Worm (Caenorhabditis elegans): Measurements from ENCODE around the gene F41H8.1.

- TF ChIP-seq ztf-25 (GFP tag; IDR thresholded peaks at IDR 0.05) = no peak
- TF ChIP-seq cebp-2 (GFP tag; IDR thresholded peaks at IDR 0.05) = no peak
- TF ChIP-seq fkh-3 (tag; optimal IDR thresholded peaks at IDR 0.05) = no peak
- no peak for TF ChIP-seq bed-2 (GFP tag; IDR thresholded peaks at IDR 0.05)
- TF ChIP-seq dpl-1 (GFP tag; optimal IDR thresholded peaks at IDR 0.05) = no peak
- no peak for TF ChIP-seq attf-6 (GFP tag; IDR thresholded peaks at IDR 0.05)
Observed at ce11 chrV:884324-884723, 50.9 kb downstream of the F41H8.1 start, which contains the start of gene srj-38.
